Fruit fly (Drosophila melanogaster) whole organism, prepupa: ENCODE data around the gene EloB.

ENCODE experiments used
- CG3032 ChIP-seq: fragments of 200-800 bp; optimal IDR thresholded peaks from 2 replicates; lab custom pipeline; 2019; ENCODE audit warnings: missing biosample characterization, mild to moderate bottlenecking, missing genetic modification characterization, moderate library complexity
- CG31627 ChIP-seq: fragments of 200-800 bp; sonication (Bioruptor generic); optimal IDR thresholded peaks from 3 replicates; lab custom pipeline; 2016; ENCODE audit warnings: missing biosample characterization, missing genetic modification characterization
- CG32006 ChIP-seq: fragments of 200-800 bp; sonication (Bioruptor generic); optimal IDR thresholded peaks from 3 replicates; lab custom pipeline; 2017; ENCODE audit warnings: missing biosample characterization, mild to moderate bottlenecking, missing genetic modification characterization
- CG6276 ChIP-seq: fragments of 200-800 bp; sonication (Bioruptor generic); optimal IDR thresholded peaks from 2 replicates; lab custom pipeline; 2017; ENCODE audit warnings: missing biosample characterization, mild to moderate bottlenecking, missing genetic modification characterization
- CG6808 ChIP-seq: fragments of 200-800 bp; sonication (Bioruptor generic); optimal IDR thresholded peaks from 3 replicates; lab custom pipeline; 2017; ENCODE audit warnings: missing biosample characterization, missing genetic modification characterization, mild to moderate bottlenecking, moderate library complexity, missing genetic modification reagents
- Gug ChIP-seq: fragments of 200-800 bp; sonication (Bioruptor generic); IDR thresholded peaks from 2 replicates; pipeline ENCODE4 v1.3.6; 2022; ENCODE audit warnings: missing biosample characterization, missing genetic modification characterization
- Hr38 ChIP-seq: sonication (Bioruptor generic); optimal IDR thresholded peaks from 2 replicates; lab custom pipeline; 2016; ENCODE audit warnings: missing biosample characterization, missing genetic modification characterization
- Smox ChIP-seq: fragments of 200-800 bp; sonication (Bioruptor generic); optimal IDR thresholded peaks from 3 replicates; lab custom pipeline; 2016; ENCODE audit warnings: missing biosample characterization, missing genetic modification characterization
- Sox102F ChIP-seq: fragments of 200-800 bp; sonication (Bioruptor generic); optimal IDR thresholded peaks from 2 replicates; lab custom pipeline; 2016; ENCODE audit warnings: missing biosample characterization, mild to moderate bottlenecking, missing genetic modification characterization
- achi ChIP-seq: fragments of 200-800 bp; sonication (Bioruptor generic); optimal IDR thresholded peaks from 3 replicates; lab custom pipeline; 2016; ENCODE audit warnings: missing biosample characterization, missing genetic modification characterization
- acj6 ChIP-seq: fragments of 200-800 bp; sonication (Bioruptor generic); optimal IDR thresholded peaks from 3 replicates; lab custom pipeline; 2016; ENCODE audit warnings: missing biosample characterization, missing genetic modification characterization
- eg ChIP-seq: fragments of 200-800 bp; sonication (Bioruptor generic); IDR thresholded peaks from 3 replicates; pipeline ENCODE4 v1.3.6; 2022; ENCODE audit warnings: missing biosample characterization, missing genetic modification characterization

dm6 chr3R:20596337-20596962, 16.8 kb upstream of the EloB start:
- TF ChIP-seq Gug, result no peak
- TF ChIP-seq Smox, result no peak
- TF ChIP-seq Sox102F (GFP tag; lab: Kevin White, UChicago), result no peak
- TF ChIP-seq eg (GFP tag; lab: Robert Waterston, UW), result no peak
- TF ChIP-seq CG32006 (GFP tag; lab: Kevin White, UChicago), result no peak
- TF ChIP-seq acj6 (GFP tag; lab: Kevin White, UChicago), result no peak
- TF ChIP-seq CG6276 (GFP tag; lab: Kevin White, UChicago), result no peak
- TF ChIP-seq CG6808 (GFP tag; lab: Kevin White, UChicago), result no peak
- no peak for TF ChIP-seq CG3032 (tag; lab: Kevin White, UChicago)
- no peak for TF ChIP-seq Hr38 (GFP tag; lab: Kevin White, UChicago)
- no peak for TF ChIP-seq achi
- TF ChIP-seq CG31627 (GFP tag; lab: Kevin White, UChicago), result no peak
